Fruit fly (Drosophila melanogaster): ENCODE results near the gene COX5BL.

Gene COX5BL

dm6 chr2L:6561463-6562357, 2.5 kb downstream of the COX5BL start, which contains the start of the genes Trmt6 and Ent2 (continued):
- TF ChIP-seq CG33557 (GFP tag; optimal IDR thresholded peaks at IDR 0.05) (peak; percentile 54), CG4424 (GFP tag; optimal IDR thresholded peaks at IDR 0.05) (peak; percentile 94), Six4 (GFP tag; optimal IDR thresholded peaks at IDR 0.05) (peak; percentile 91), CG10267 (tag; optimal IDR thresholded peaks at IDR 0.05) (peak; percentile 91), jumu (GFP tag; optimal IDR thresholded peaks at IDR 0.05) (peak; percentile 98), HLH4C (GFP tag; IDR thresholded peaks at IDR 0.05; ENCODE audit: partially characterized antibody) (no peak), CG15011 (GFP tag; optimal IDR thresholded peaks at IDR 0.05) (peak; percentile 91), CG7839 (tag; optimal IDR thresholded peaks at IDR 0.05) (peak; percentile 96), ab (GFP tag; optimal IDR thresholded peaks at IDR 0.05) (peak; percentile 95), CG8765 (GFP tag; IDR thresholded peaks at IDR 0.05) (peak; percentile 97), CG2889 (GFP tag; IDR thresholded peaks at IDR 0.05) (peak; percentile 96), Hmr (GFP tag; optimal IDR thresholded peaks at IDR 0.05) (peak; percentile 94), sc (optimal IDR thresholded peaks at IDR 0.05) (no peak), sc (GFP tag; optimal IDR thresholded peaks at IDR 0.05) (peak; percentile 78), CG12942 (GFP tag; optimal IDR thresholded peaks at IDR 0.05) (peak; percentile 93), dmrt99B (tag; optimal IDR thresholded peaks at IDR 0.05) (peak; percentile 94), zf30C (GFP tag; optimal IDR thresholded peaks at IDR 0.05) (no peak), CG6272 (GFP tag; IDR thresholded peaks at IDR 0.05) (peak; percentile 98), Hsf (GFP tag; optimal IDR thresholded peaks at IDR 0.05) (peak; percentile 97), slp2 (GFP tag; optimal IDR thresholded peaks at IDR 0.05) (peak; percentile 96), klu (GFP tag; IDR thresholded peaks at IDR 0.05) (peak; percentile 95), CG14710 (tag; optimal IDR thresholded peaks at IDR 0.05) (peak; percentile 92), Bteb2 (GFP tag; optimal IDR thresholded peaks at IDR 0.05) (peak; percentile 85), hkb (optimal IDR thresholded peaks at IDR 0.05) (no peak), hkb (GFP tag; IDR thresholded peaks at IDR 0.05) (peak; percentile 95), chm (GFP tag; IDR thresholded peaks at IDR 0.05) (peak; percentile 94), CG17359 (tag; optimal IDR thresholded peaks at IDR 0.05) (peak; percentile 94), ERR (GFP tag; optimal IDR thresholded peaks at IDR 0.05) (peak; percentile 96), Kr (GFP tag; optimal IDR thresholded peaks at IDR 0.05) (no peak), CG1792 (GFP tag; optimal IDR thresholded peaks at IDR 0.05) (peak; percentile 96), CG6683 (GFP tag; optimal IDR thresholded peaks at IDR 0.05) (peak; percentile 81), Ravus (GFP tag; IDR thresholded peaks at IDR 0.05) (peak; percentile 95), Bgb (GFP tag; IDR thresholded peaks at IDR 0.05; ENCODE audit: partially characterized antibody) (peak; percentile 31; the same call in 1 of the 2 replicates), Sry-δ (GFP tag; optimal IDR thresholded peaks at IDR 0.05) (peak; percentile 68), CG17912 (GFP tag; optimal IDR thresholded peaks at IDR 0.05) (peak; percentile 78), Nf-YC (tag; optimal IDR thresholded peaks at IDR 0.05) (peak; percentile 79), CG10979 (tag; optimal IDR thresholded peaks at IDR 0.05) (peak; percentile 88), row (GFP tag; IDR thresholded peaks at IDR 0.05) (peak; percentile 98), ATbp (GFP tag; optimal IDR thresholded peaks at IDR 0.05) (peak; percentile 90), ftz-f1 (GFP tag; optimal IDR thresholded peaks at IDR 0.05) (peak; percentile 62), CG1024 (GFP tag; IDR thresholded peaks at IDR 0.05) (peak; percentile 92), Ets97D (GFP tag; optimal IDR thresholded peaks at IDR 0.05) (peak; percentile 88), sima (GFP tag; optimal IDR thresholded peaks at IDR 0.05) (peak; percentile 85), Atf3 (GFP tag; optimal IDR thresholded peaks at IDR 0.05) (peak; percentile 93), Tbp (GFP tag; optimal IDR thresholded peaks at IDR 0.05) (no peak), CG17802 (tag; optimal IDR thresholded peaks at IDR 0.05) (peak; percentile 84), Deaf1 (tag; optimal IDR thresholded peaks at IDR 0.05) (peak; percentile 70), fd102C (GFP tag; optimal IDR thresholded peaks at IDR 0.05) (no peak), CG6765 (GFP tag; optimal IDR thresholded peaks at IDR 0.05) (peak; percentile 83), eve (GFP tag; optimal IDR thresholded peaks at IDR 0.05) (no peak)
